Worm (Caenorhabditis elegans) whole organism, young adult: ENCODE measurements around the gene D1025.10.
A peak's percentile ranks its signal among the peaks of the same experiment; 100 is the strongest.

ENCODE experiments used
- dpl-1 ChIP-seq: fragments of 150-350 bp; optimal IDR thresholded peaks from 2 replicates; lab custom pipeline; 2014; ENCODE audit warnings: missing biosample characterization, missing genetic modification reagents, missing genetic modification characterization
- lsy-27 ChIP-seq: sonication (generic microtip); optimal IDR thresholded peaks from 2 replicates; lab custom pipeline; 2017; ENCODE audit warnings: missing genetic modification characterization, mild to moderate bottlenecking, missing compliant biosample characterization, antibody characterized with exemption, missing genotype, borderline replicate concordance; ENCODE audit not compliant: insufficient read depth
- madf-10 ChIP-seq: sonication (generic microtip); optimal IDR thresholded peaks from 2 replicates; lab custom pipeline; 2016; ENCODE audit warnings: mild to moderate bottlenecking, missing genetic modification characterization, missing compliant biosample characterization
- pha-4 ChIP-seq: fragments of 150-350 bp; sonication (generic microtip); optimal IDR thresholded peaks from 2 replicates; lab custom pipeline; 2014; ENCODE audit warnings: missing biosample characterization, missing genetic modification reagents, missing genetic modification characterization
- unc-130 ChIP-seq: sonication (generic microtip); optimal IDR thresholded peaks from 2 replicates; lab custom pipeline; 2016; ENCODE audit warnings: missing genetic modification reagents, missing genetic modification characterization, missing compliant biosample characterization

DNA sequence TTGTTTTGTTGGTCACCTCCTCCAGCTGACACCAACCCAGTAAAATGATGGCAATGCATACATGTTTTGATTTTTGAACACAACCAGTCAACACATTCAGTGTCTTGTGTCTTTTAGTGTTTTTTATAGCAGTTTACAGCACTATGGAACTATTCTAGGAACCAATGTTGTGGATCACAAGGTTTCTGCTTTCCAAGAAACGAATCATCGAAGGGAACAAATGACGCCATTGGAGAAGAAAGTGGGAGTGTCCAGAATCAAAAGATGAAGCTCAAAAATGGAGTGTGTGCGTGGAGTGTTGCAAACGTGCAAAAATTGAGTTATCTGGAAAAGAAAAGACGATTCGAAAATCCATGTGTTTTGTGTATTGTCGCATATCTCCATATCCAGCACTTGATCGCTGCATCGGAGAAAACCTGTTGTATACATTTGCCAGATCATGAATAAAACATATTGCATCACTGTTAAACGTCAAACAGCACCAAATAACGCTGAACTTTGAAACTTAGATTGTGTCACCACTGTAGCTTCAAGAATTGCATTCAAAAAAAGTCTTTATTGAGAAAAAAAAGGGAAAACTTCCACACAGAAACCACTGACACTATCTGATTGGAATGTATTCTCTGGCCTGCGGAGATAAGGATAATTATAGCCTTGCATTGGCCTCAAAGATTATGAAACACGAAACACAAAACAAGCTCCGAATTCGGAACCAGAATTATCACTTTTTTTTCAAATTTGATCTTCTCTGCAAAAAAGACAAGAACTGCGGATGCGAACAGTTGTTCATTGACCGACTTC lies 45.8 kb downstream of the D1025.10 start:
- TF ChIP-seq lsy-27 (tag; lab: Kevin White, UChicago) (no peak), pha-4 (tag; lab: Kevin White, UChicago) (no peak), madf-10 (tag; lab: Kevin White, UChicago) (peak; percentile 1), dpl-1 (no peak), unc-130 (GFP tag; lab: Kevin White, UChicago) (no peak)
